Fruit fly (Drosophila melanogaster): ENCODE results near the gene CG18530.

DNA sequence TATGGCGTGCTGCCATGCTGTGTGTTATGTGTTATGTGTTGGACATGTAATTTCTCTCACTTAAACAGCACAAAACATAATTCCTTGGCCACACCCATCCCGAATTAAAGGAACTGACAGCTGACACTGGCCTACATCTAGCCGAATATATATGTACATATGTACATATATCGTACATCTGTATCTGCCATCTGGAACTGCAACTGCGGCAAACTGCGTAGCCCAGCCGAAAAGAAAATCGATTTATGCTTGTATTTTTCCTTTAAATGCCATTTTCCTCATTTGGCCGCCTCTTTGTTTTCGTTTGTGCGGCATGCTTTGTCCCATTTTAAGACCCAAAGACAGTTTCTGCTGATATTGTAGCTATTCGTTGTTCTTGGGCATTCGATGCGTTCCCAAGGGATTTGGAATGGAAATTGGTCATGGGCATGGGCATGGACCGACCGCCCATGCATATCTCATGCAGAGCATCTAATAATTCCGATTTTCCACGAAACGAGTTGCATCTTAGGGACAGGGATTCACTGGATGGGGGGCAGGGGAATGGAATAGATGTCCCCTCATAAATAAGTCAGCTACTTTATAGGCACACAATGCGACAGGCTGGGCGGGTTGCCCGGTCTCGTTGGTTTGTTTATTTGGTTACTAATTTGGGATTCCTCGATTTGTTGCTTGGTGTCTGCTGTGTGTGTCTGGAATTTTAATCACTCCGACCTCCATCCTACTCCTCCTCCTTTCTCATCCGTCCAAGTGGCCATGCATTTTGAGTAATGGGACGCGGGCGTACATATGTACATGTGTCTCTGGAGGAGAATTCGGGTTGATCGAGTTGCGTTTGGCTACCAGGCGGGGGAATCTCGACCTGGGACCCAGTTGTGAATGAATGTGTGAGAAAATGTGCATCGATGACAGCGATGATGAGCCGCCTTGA, 16.2 kb downstream of the CG18530 start:
- no peak for TF ChIP-seq CG8478 (optimal IDR thresholded peaks at IDR 0.05)
- no peak for TF ChIP-seq CTCF (optimal IDR thresholded peaks at IDR 0.05)
